Fruit fly (Drosophila melanogaster) whole organism, embryonic: ENCODE results near the gene CG9328.

Source experiments
- Bgb ChIP-seq: fragments of 200-800 bp; sonication (Bioruptor generic); IDR thresholded peaks from 2 replicates; pipeline ENCODE4 v1.3.6; 2022; ENCODE audit warnings: missing biosample characterization, missing genetic modification characterization; ENCODE audit not compliant: partially characterized antibody
- CG10431 ChIP-seq: fragments of 200-800 bp; sonication (Bioruptor generic); optimal IDR thresholded peaks from 3 replicates; lab custom pipeline; 2018; ENCODE audit warnings: missing biosample characterization, mild to moderate bottlenecking, missing genetic modification characterization
- CG12769 ChIP-seq: fragments of 200-800 bp; sonication (Bioruptor generic); optimal IDR thresholded peaks from 2 replicates; lab custom pipeline; 2019; ENCODE audit warnings: missing biosample characterization, mild to moderate bottlenecking, missing genetic modification characterization, moderate library complexity
- CG12942 ChIP-seq: fragments of 200-800 bp; sonication (Bioruptor generic); optimal IDR thresholded peaks from 3 replicates; lab custom pipeline; 2016; ENCODE audit warnings: missing biosample characterization, missing genetic modification characterization
- CG15269 ChIP-seq: fragments of 200-800 bp; sonication (Bioruptor generic); optimal IDR thresholded peaks from 2 replicates; lab custom pipeline; 2018; ENCODE audit warnings: missing biosample characterization, mild to moderate bottlenecking, missing genetic modification characterization, moderate library complexity
- CG1602 ChIP-seq: fragments of 200-800 bp; sonication (Bioruptor generic); optimal IDR thresholded peaks from 3 replicates; lab custom pipeline; 2016; ENCODE audit warnings: missing biosample characterization, missing genetic modification characterization
- CG16779 ChIP-seq: fragments of 200-800 bp; sonication (Bioruptor generic); IDR thresholded peaks from 2 replicates; pipeline ENCODE4 v1.3.6; 2022; ENCODE audit warnings: missing biosample characterization, missing genetic modification characterization
- CG17186 ChIP-seq: fragments of 200-800 bp; sonication (Bioruptor generic); optimal IDR thresholded peaks from 3 replicates; lab custom pipeline; 2017; ENCODE audit warnings: missing biosample characterization, missing genetic modification reagents, missing genetic modification characterization
- CG17361 ChIP-seq: fragments of 200-800 bp; sonication (Bioruptor generic); IDR thresholded peaks from 3 replicates; pipeline ENCODE4 v1.3.6; 2022; ENCODE audit warnings: missing biosample characterization, missing genetic modification characterization
- CG18476 ChIP-seq: fragments of 200-800 bp; sonication (Bioruptor generic); optimal IDR thresholded peaks from 2 replicates; lab custom pipeline; 2016; ENCODE audit warnings: missing biosample characterization, mild to moderate bottlenecking, missing genetic modification characterization
- CG2678 ChIP-seq: fragments of 200-800 bp; sonication (Bioruptor generic); optimal IDR thresholded peaks from 3 replicates; lab custom pipeline; 2019; ENCODE audit warnings: missing biosample characterization, mild to moderate bottlenecking, missing genetic modification characterization, moderate library complexity
- CG31365 ChIP-seq: fragments of 200-800 bp; sonication (Bioruptor generic); optimal IDR thresholded peaks from 2 replicates; lab custom pipeline; 2018; ENCODE audit warnings: missing biosample characterization, mild to moderate bottlenecking, missing genetic modification characterization
- CG3163 ChIP-seq: fragments of 200-800 bp; sonication (Bioruptor generic); optimal IDR thresholded peaks from 3 replicates; lab custom pipeline; 2016; ENCODE audit warnings: missing biosample characterization, missing genetic modification characterization
- CG32767 ChIP-seq: fragments of 200-800 bp; sonication (Bioruptor generic); IDR thresholded peaks from 2 replicates; pipeline ENCODE4 v1.3.6; 2022; ENCODE audit warnings: missing biosample characterization, missing genetic modification characterization
- CG4328 ChIP-seq: fragments of 200-800 bp; sonication (Bioruptor generic); optimal IDR thresholded peaks from 3 replicates; lab custom pipeline; 2017; ENCODE audit warnings: missing biosample characterization, missing genetic modification reagents, missing genetic modification characterization
- CG43689 ChIP-seq: fragments of 200-800 bp; sonication (Bioruptor generic); IDR thresholded peaks from 2 replicates; pipeline ENCODE4 v1.3.6; 2022; ENCODE audit warnings: missing biosample characterization, missing genetic modification characterization
- CG4730 ChIP-seq: fragments of 200-800 bp; sonication (Bioruptor generic); IDR thresholded peaks from 2 replicates; pipeline ENCODE4 v1.3.6; 2022; ENCODE audit warnings: missing biosample characterization, missing genetic modification characterization
- CG6272 ChIP-seq: fragments of 200-800 bp; sonication (Bioruptor generic); IDR thresholded peaks from 2 replicates; pipeline ENCODE4 v1.3.6; 2022; ENCODE audit warnings: missing biosample characterization, missing genetic modification characterization
- CG6654 ChIP-seq: fragments of 200-800 bp; sonication (Bioruptor generic); optimal IDR thresholded peaks from 2 replicates; lab custom pipeline; 2017; ENCODE audit warnings: missing biosample characterization, mild to moderate bottlenecking, missing genetic modification characterization
- CG7271 ChIP-seq: fragments of 200-800 bp; sonication (Bioruptor generic); optimal IDR thresholded peaks from 2 replicates; lab custom pipeline; 2018; ENCODE audit warnings: missing biosample characterization, mild to moderate bottlenecking, missing genetic modification characterization, moderate library complexity
- CG8281 ChIP-seq: fragments of 200-800 bp; sonication (Bioruptor generic); optimal IDR thresholded peaks from 2 replicates; lab custom pipeline; 2018; ENCODE audit warnings: missing biosample characterization, mild to moderate bottlenecking, missing genetic modification characterization, moderate library complexity
- CG8388 ChIP-seq: fragments of 200-800 bp; sonication (Bioruptor generic); optimal IDR thresholded peaks from 2 replicates; lab custom pipeline; 2019; ENCODE audit warnings: missing biosample characterization, mild to moderate bottlenecking, missing genetic modification characterization, moderate library complexity
- CG8944 ChIP-seq: fragments of 200-800 bp; sonication (Bioruptor generic); optimal IDR thresholded peaks from 3 replicates; lab custom pipeline; 2016; ENCODE audit warnings: missing biosample characterization, missing genetic modification characterization
- CoRest ChIP-seq: fragments of 200-800 bp; sonication (Bioruptor generic); optimal IDR thresholded peaks from 3 replicates; lab custom pipeline; 2018; ENCODE audit warnings: missing biosample characterization, mild to moderate bottlenecking, missing genetic modification characterization, moderate library complexity
- Dip2 ChIP-seq: fragments of 200-800 bp; sonication (Bioruptor generic); IDR thresholded peaks from 2 replicates; pipeline ENCODE4 v1.3.6; 2022; ENCODE audit warnings: missing biosample characterization, missing genetic modification characterization
- Gsc ChIP-seq: fragments of 200-800 bp; sonication (Bioruptor generic); IDR thresholded peaks from 2 replicates; pipeline ENCODE4 v1.3.6; 2022; ENCODE audit warnings: missing biosample characterization, missing genetic modification characterization
- HHEX ChIP-seq: fragments of 200-800 bp; sonication (Bioruptor generic); optimal IDR thresholded peaks from 3 replicates; lab custom pipeline; 2017; ENCODE audit warnings: missing biosample characterization, mild to moderate bottlenecking, missing genetic modification characterization, missing genetic modification reagents
- HLH3B ChIP-seq: fragments of 200-800 bp; sonication (Bioruptor generic); IDR thresholded peaks from 2 replicates; pipeline ENCODE4 v1.3.6; 2022; ENCODE audit warnings: missing biosample characterization, missing genetic modification characterization
- Hand ChIP-seq: fragments of 200-800 bp; sonication (Bioruptor generic); optimal IDR thresholded peaks from 2 replicates; lab custom pipeline; 2017; ENCODE audit warnings: mild to moderate bottlenecking, missing biosample characterization, missing genetic modification reagents, missing genetic modification characterization
- Max ChIP-seq: fragments of 200-800 bp; sonication (Bioruptor generic); optimal IDR thresholded peaks from 2 replicates; lab custom pipeline; 2016; ENCODE audit warnings: missing biosample characterization, mild to moderate bottlenecking, missing genetic modification characterization
- Nf-YB ChIP-seq: fragments of 200-800 bp; sonication (Bioruptor generic); optimal IDR thresholded peaks from 3 replicates; lab custom pipeline; 2019; ENCODE audit warnings: missing biosample characterization, mild to moderate bottlenecking, missing genetic modification characterization, moderate library complexity
- TFAM ChIP-seq: fragments of 200-800 bp; sonication (Bioruptor generic); optimal IDR thresholded peaks from 2 replicates; lab custom pipeline; 2017; ENCODE audit warnings: missing biosample characterization, missing genetic modification characterization, inconsistent platforms
- Tbp ChIP-seq: fragments of >200 bp; optimal IDR thresholded peaks from 2 replicates; lab custom pipeline; 2018; ENCODE audit warnings: missing biosample characterization, missing genetic modification characterization
- Vsx1 ChIP-seq: fragments of 200-800 bp; sonication (Bioruptor generic); optimal IDR thresholded peaks from 2 replicates; lab custom pipeline; 2017; ENCODE audit warnings: missing biosample characterization, mild to moderate bottlenecking, missing genetic modification characterization, missing genetic modification reagents
- ap ChIP-seq: fragments of 200-800 bp; sonication (Bioruptor generic); IDR thresholded peaks from 2 replicates; pipeline ENCODE4 v1.3.6; 2022; ENCODE audit warnings: missing biosample characterization, missing genetic modification characterization
- da ChIP-seq: fragments of 200-800 bp; sonication (Bioruptor generic); optimal IDR thresholded peaks from 2 replicates; lab custom pipeline; 2016; ENCODE audit warnings: missing biosample characterization, missing genetic modification characterization
- fru ChIP-seq: fragments of >200 bp; optimal IDR thresholded peaks from 2 replicates; lab custom pipeline; 2017
- ham ChIP-seq: fragments of 200-800 bp; sonication (Bioruptor generic); IDR thresholded peaks from 2 replicates; pipeline ENCODE4 v1.3.6; 2022; ENCODE audit warnings: missing biosample characterization, missing genetic modification characterization
- hbn ChIP-seq: fragments of 200-800 bp; sonication (Bioruptor generic); IDR thresholded peaks from 2 replicates; pipeline ENCODE4 v1.3.6; 2022; ENCODE audit warnings: missing biosample characterization, missing genetic modification characterization; ENCODE audit not compliant: partially characterized antibody
- jumu ChIP-seq: fragments of 200-800 bp; sonication (Bioruptor generic); optimal IDR thresholded peaks from 3 replicates; lab custom pipeline; 2016; ENCODE audit warnings: missing biosample characterization, missing genetic modification characterization
- lbe ChIP-seq: fragments of 200-800 bp; sonication (Bioruptor generic); optimal IDR thresholded peaks from 2 replicates; lab custom pipeline; 2016; ENCODE audit warnings: missing biosample characterization, mild to moderate bottlenecking, missing genetic modification characterization
- otp ChIP-seq: fragments of 200-800 bp; sonication (Bioruptor generic); IDR thresholded peaks from 3 replicates; pipeline ENCODE4, ENCODE4 v1.3.6; 2022; ENCODE audit warnings: missing biosample characterization, missing genetic modification characterization
- pros ChIP-seq: fragments of 200-800 bp; sonication (Bioruptor generic); optimal IDR thresholded peaks from 3 replicates; lab custom pipeline; 2019; ENCODE audit warnings: missing biosample characterization, mild to moderate bottlenecking, missing genetic modification characterization, moderate library complexity
- row ChIP-seq: fragments of 200-800 bp; sonication (Bioruptor generic); IDR thresholded peaks from 3 replicates; pipeline ENCODE4 v1.3.6; 2022; ENCODE audit warnings: missing biosample characterization, missing genetic modification characterization
- sd ChIP-seq: fragments of 200-800 bp; sonication (Bioruptor generic); optimal IDR thresholded peaks from 3 replicates; lab custom pipeline; 2018; ENCODE audit warnings: missing biosample characterization, mild to moderate bottlenecking, missing genetic modification characterization, moderate library complexity
- slbo ChIP-seq: fragments of 200-800 bp; sonication (Bioruptor generic); IDR thresholded peaks from 2 replicates; pipeline ENCODE4 v1.3.6; 2022; ENCODE audit warnings: missing biosample characterization, missing genetic modification characterization
- stc ChIP-seq: fragments of 200-800 bp; sonication (Bioruptor generic); IDR thresholded peaks from 2 replicates; pipeline ENCODE4 v1.3.6; 2022; ENCODE audit warnings: missing biosample characterization, missing genetic modification characterization
- tin ChIP-seq: fragments of 200-800 bp; sonication (Bioruptor generic); optimal IDR thresholded peaks from 3 replicates; lab custom pipeline; 2016; ENCODE audit warnings: missing biosample characterization, missing genetic modification characterization
- twi ChIP-seq: fragments of 200-800 bp; optimal IDR thresholded peaks from 2 replicates; lab custom pipeline; 2019; ENCODE audit warnings: missing biosample characterization, mild to moderate bottlenecking, missing genetic modification characterization, moderate library complexity

Gene CG9328

DNA sequence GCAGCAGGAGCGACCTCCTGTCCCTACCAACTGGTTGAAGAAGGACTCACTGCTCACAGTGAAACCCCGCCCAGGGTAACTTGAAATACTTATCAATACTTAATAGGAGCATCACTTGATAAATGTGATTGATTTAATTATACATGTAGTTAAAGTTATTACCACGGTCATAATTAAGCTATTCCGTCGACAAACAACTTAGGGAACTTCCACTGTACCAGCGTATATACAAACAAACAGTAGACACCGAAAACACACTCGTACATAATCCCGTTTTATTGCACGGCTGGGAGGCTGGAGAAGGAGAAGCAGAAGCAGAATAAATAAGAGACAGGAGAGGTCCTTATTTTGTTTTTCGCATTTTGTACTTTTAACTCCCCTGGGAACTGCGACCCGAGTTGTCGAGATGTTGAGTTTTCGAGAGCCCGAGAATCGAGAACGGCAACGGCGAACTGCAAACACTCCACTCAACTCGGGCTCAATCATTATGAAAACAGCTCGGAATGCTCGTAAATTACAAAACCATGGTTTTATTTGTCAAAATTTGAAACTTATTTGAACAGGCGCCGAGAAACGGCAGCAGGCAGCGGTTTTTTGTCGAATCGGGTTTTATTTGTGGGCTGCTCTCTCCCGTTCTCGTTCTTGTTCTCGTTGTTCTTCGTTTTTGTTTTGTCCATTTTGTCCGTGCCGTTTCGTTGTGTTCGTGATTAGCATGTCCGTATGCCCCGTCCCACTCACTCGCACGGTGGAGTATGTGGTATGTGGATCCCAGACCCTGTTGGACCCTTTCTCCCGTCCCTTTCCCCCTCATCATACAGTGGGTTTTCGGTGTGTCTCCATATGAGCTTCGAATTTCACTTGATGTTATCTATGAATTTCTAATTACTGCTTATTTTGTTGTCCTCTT lies 2.7 kb downstream of the CG9328 start (continued):
- peak; percentile 93 for TF ChIP-seq Hand
- TF ChIP-seq jumu, result peak; percentile 83
- TF ChIP-seq CG12942 (GFP tag; lab: Kevin White, UChicago), result peak; percentile 24
- TF ChIP-seq Tbp (GFP tag; lab: Kevin White, UChicago), result no peak
- TF ChIP-seq tin (GFP tag; lab: Kevin White, UChicago), result peak; percentile 68
- peak; percentile 14 for TF ChIP-seq CG6654 (GFP tag; lab: Kevin White, UChicago)
- TF ChIP-seq hbn (GFP tag; lab: Robert Waterston, UW), result no peak
- peak; percentile 43 for TF ChIP-seq da
- peak; percentile 41 for TF ChIP-seq CG4328 (GFP tag; lab: Kevin White, UChicago)
- peak; percentile 59 for TF ChIP-seq Max (GFP tag; lab: Kevin White, UChicago)
- peak; percentile 53 for TF ChIP-seq CG18476 (GFP tag; lab: Kevin White, UChicago)
- TF ChIP-seq otp (GFP tag; lab: Robert Waterston, UW), result peak; percentile 73; the same call in 2 of the 3 replicates
- peak; percentile 63 for TF ChIP-seq CG8944 (GFP tag; lab: Kevin White, UChicago)
- TF ChIP-seq Dip2 (GFP tag; lab: Robert Waterston, UW), result no peak
- no peak for TF ChIP-seq ham
- no peak for TF ChIP-seq CG17186
- peak; percentile 78 for TF ChIP-seq HHEX (GFP tag; lab: Kevin White, UChicago)
- no peak for TF ChIP-seq CG8281 (tag; lab: Kevin White, UChicago)
- TF ChIP-seq CG7271 (tag; lab: Kevin White, UChicago), result no peak
- peak; percentile 61 for TF ChIP-seq CG1602
- TF ChIP-seq CG2678 (tag; lab: Kevin White, UChicago), result peak; percentile 87
- TF ChIP-seq CG32767 (GFP tag; lab: Robert Waterston, UW), result peak; percentile 60; the same call in 1 of the 2 replicates
- TF ChIP-seq HLH3B (GFP tag; lab: Robert Waterston, UW), result peak; percentile 68
- peak; percentile 48; the same call in 1 of the 2 replicates for TF ChIP-seq CG6272 (GFP tag; lab: Robert Waterston, UW)
- peak; percentile 36 for TF ChIP-seq CG8388 (GFP tag; lab: Kevin White, UChicago)
- peak; percentile 23; the same call in 1 of the 2 replicates for TF ChIP-seq stc (GFP tag; lab: Robert Waterston, UW)
- peak; percentile 34 for TF ChIP-seq Nf-YB (GFP tag; lab: Kevin White, UChicago)
- TF ChIP-seq CG4730 (GFP tag; lab: Robert Waterston, UW), result peak; percentile 62
- peak; percentile 52 for TF ChIP-seq Vsx1 (GFP tag; lab: Kevin White, UChicago)
- no peak for TF ChIP-seq CG10431 (GFP tag; lab: Kevin White, UChicago)
- TF ChIP-seq CG17361, result peak; percentile 60; the same call in 2 of the 3 replicates
- TF ChIP-seq CG43689 (GFP tag; lab: Robert Waterston, UW), result peak; percentile 53; the same call in 1 of the 2 replicates
- TF ChIP-seq CG16779, result peak; percentile 49; the same call in 1 of the 2 replicates
- peak; percentile 68 for TF ChIP-seq CoRest (tag; lab: Kevin White, UChicago)
- TF ChIP-seq Bgb (GFP tag; lab: Robert Waterston, UW), result no peak
- 0 out of 2 replicates have a peak, but pooled peaks have one; percentile 22 for TF ChIP-seq ap (GFP tag; lab: Robert Waterston, UW)
- TF ChIP-seq Gsc (GFP tag; lab: Robert Waterston, UW), result no peak
- peak; percentile 84 for TF ChIP-seq row (GFP tag; lab: Robert Waterston, UW)
- peak; percentile 68 for TF ChIP-seq pros (GFP tag; lab: Kevin White, UChicago)
- no peak for TF ChIP-seq TFAM (GFP tag; lab: Kevin White, UChicago)
- TF ChIP-seq slbo, result peak; percentile 89
- TF ChIP-seq lbe (GFP tag; lab: Kevin White, UChicago), result peak; percentile 96
- peak; percentile 93 for TF ChIP-seq CG12769 (tag; lab: Kevin White, UChicago)
- peak; percentile 35 for TF ChIP-seq sd (tag; lab: Kevin White, UChicago)
- TF ChIP-seq CG31365 (tag; lab: Kevin White, UChicago), result peak; percentile 58
- peak; percentile 34 for TF ChIP-seq CG3163 (GFP tag; lab: Kevin White, UChicago)
- TF ChIP-seq twi (tag; lab: Kevin White, UChicago), result no peak
- peak; percentile 78 for TF ChIP-seq CG15269
- TF ChIP-seq fru, result no peak
